Fruit fly (Drosophila melanogaster) whole organism, prepupa: ENCODE measurements around the gene CG3071.

Source experiments
- Blimp-1 ChIP-seq: fragments of 200-800 bp; sonication (Bioruptor generic); optimal IDR thresholded peaks from 3 replicates; lab custom pipeline; 2017; ENCODE audit warnings: missing biosample characterization, missing genetic modification characterization, mild to moderate bottlenecking, moderate library complexity, missing genetic modification reagents
- CG10669 ChIP-seq: fragments of 200-800 bp; sonication (Bioruptor generic); optimal IDR thresholded peaks from 3 replicates; lab custom pipeline; 2018; ENCODE audit warnings: missing biosample characterization, mild to moderate bottlenecking, missing genetic modification characterization, moderate library complexity
- CG11294 ChIP-seq: fragments of 200-800 bp; sonication (Bioruptor generic); IDR thresholded peaks from 2 replicates; pipeline ENCODE4 v1.3.6; 2022; ENCODE audit warnings: missing biosample characterization, missing genetic modification characterization
- CG11762 ChIP-seq: fragments of 200-800 bp; sonication (Bioruptor generic); optimal IDR thresholded peaks from 3 replicates; lab custom pipeline; 2016; ENCODE audit warnings: missing biosample characterization, missing genetic modification characterization; ENCODE audit not compliant: insufficient read depth
- CG11902 ChIP-seq: fragments of 200-800 bp; sonication (Bioruptor generic); optimal IDR thresholded peaks from 3 replicates; lab custom pipeline; 2016; ENCODE audit warnings: missing biosample characterization, missing genetic modification characterization
- CG1621 ChIP-seq: fragments of 200-800 bp; sonication (Bioruptor generic); optimal IDR thresholded peaks from 3 replicates; lab custom pipeline; 2018; ENCODE audit warnings: missing biosample characterization, mild to moderate bottlenecking, missing genetic modification characterization
- CG16779 ChIP-seq: fragments of 200-800 bp; sonication (Bioruptor generic); optimal IDR thresholded peaks from 3 replicates; lab custom pipeline; 2017; ENCODE audit warnings: missing biosample characterization, mild to moderate bottlenecking, missing genetic modification characterization
- CG34406 ChIP-seq: fragments of 200-800 bp; sonication (Bioruptor generic); optimal IDR thresholded peaks from 3 replicates; lab custom pipeline; 2016; ENCODE audit warnings: missing biosample characterization, missing genetic modification characterization
- CG3919 ChIP-seq: fragments of 200-800 bp; sonication (Bioruptor generic); optimal IDR thresholded peaks from 3 replicates; lab custom pipeline; 2016; ENCODE audit warnings: missing biosample characterization, missing genetic modification characterization
- CG4318 ChIP-seq: fragments of 200-800 bp; sonication (Bioruptor generic); optimal IDR thresholded peaks from 3 replicates; lab custom pipeline; 2017; ENCODE audit warnings: missing biosample characterization, mild to moderate bottlenecking, missing genetic modification characterization
- CG6163 ChIP-seq: fragments of 200-800 bp; sonication (Bioruptor generic); IDR thresholded peaks from 3 replicates; pipeline ENCODE4 v1.3.6; 2022; ENCODE audit warnings: missing biosample characterization, missing genetic modification characterization
- CG6276 ChIP-seq: fragments of 200-800 bp; sonication (Bioruptor generic); optimal IDR thresholded peaks from 2 replicates; lab custom pipeline; 2017; ENCODE audit warnings: missing biosample characterization, mild to moderate bottlenecking, missing genetic modification characterization
- CG6792 ChIP-seq: fragments of 200-800 bp; sonication (Bioruptor generic); optimal IDR thresholded peaks from 3 replicates; lab custom pipeline; 2016; ENCODE audit warnings: missing biosample characterization, missing genetic modification characterization
- CG6808 ChIP-seq: fragments of 200-800 bp; sonication (Bioruptor generic); optimal IDR thresholded peaks from 3 replicates; lab custom pipeline; 2017; ENCODE audit warnings: missing biosample characterization, missing genetic modification characterization, mild to moderate bottlenecking, moderate library complexity, missing genetic modification reagents
- CG7368 ChIP-seq: fragments of 200-800 bp; sonication (Bioruptor generic); optimal IDR thresholded peaks from 3 replicates; lab custom pipeline; 2016; ENCODE audit warnings: missing biosample characterization, missing genetic modification characterization
- CG8119 ChIP-seq: fragments of 200-800 bp; sonication (Bioruptor generic); IDR thresholded peaks from 3 replicates; pipeline ENCODE4 v1.3.6; 2022; ENCODE audit warnings: missing biosample characterization, missing genetic modification characterization
- CG8319 ChIP-seq: fragments of 200-800 bp; sonication (Bioruptor generic); optimal IDR thresholded peaks from 3 replicates; lab custom pipeline; 2016; ENCODE audit warnings: missing biosample characterization, missing genetic modification characterization
- CG9139 ChIP-seq: fragments of 200-800 bp; sonication (Bioruptor generic); optimal IDR thresholded peaks from 3 replicates; lab custom pipeline; 2017; ENCODE audit warnings: missing biosample characterization, mild to moderate bottlenecking, missing genetic modification characterization
- Eip75B ChIP-seq: fragments of 200-800 bp; sonication (Bioruptor generic); optimal IDR thresholded peaks from 3 replicates; lab custom pipeline; 2016; ENCODE audit warnings: missing biosample characterization, missing genetic modification characterization
- Eip78C ChIP-seq: fragments of 200-800 bp; sonication (Bioruptor generic); peaks from one replicate; lab custom pipeline; 2016; ENCODE audit warnings: missing biosample characterization, missing genetic modification characterization
- Eip93F ChIP-seq: fragments of 200-800 bp; sonication (Bioruptor generic); optimal IDR thresholded peaks from 2 replicates; lab custom pipeline; 2016; ENCODE audit warnings: missing biosample characterization, mild to moderate bottlenecking, missing genetic modification characterization
- Ets21C ChIP-seq: fragments of 200-800 bp; sonication (Bioruptor generic); optimal IDR thresholded peaks from 3 replicates; lab custom pipeline; 2016; ENCODE audit warnings: missing biosample characterization, missing genetic modification characterization
- Gug ChIP-seq: fragments of 200-800 bp; sonication (Bioruptor generic); IDR thresholded peaks from 2 replicates; pipeline ENCODE4 v1.3.6; 2022; ENCODE audit warnings: missing biosample characterization, missing genetic modification characterization
- Hr38 ChIP-seq: sonication (Bioruptor generic); optimal IDR thresholded peaks from 2 replicates; lab custom pipeline; 2016; ENCODE audit warnings: missing biosample characterization, missing genetic modification characterization
- Hr39 ChIP-seq: fragments of 200-800 bp; sonication (Bioruptor generic); optimal IDR thresholded peaks from 2 replicates; lab custom pipeline; 2016; ENCODE audit warnings: missing biosample characterization, missing genetic modification characterization
- Lpt ChIP-seq: fragments of 200-800 bp; sonication (Bioruptor generic); optimal IDR thresholded peaks from 3 replicates; lab custom pipeline; 2016; ENCODE audit warnings: missing biosample characterization, missing genetic modification characterization
- Smox ChIP-seq: fragments of 200-800 bp; sonication (Bioruptor generic); optimal IDR thresholded peaks from 3 replicates; lab custom pipeline; 2016; ENCODE audit warnings: missing biosample characterization, missing genetic modification characterization
- Sox15 ChIP-seq: fragments of 200-800 bp; sonication (Bioruptor generic); optimal IDR thresholded peaks from 3 replicates; lab custom pipeline; 2016; ENCODE audit warnings: missing biosample characterization, missing genetic modification characterization
- achi ChIP-seq: fragments of 200-800 bp; sonication (Bioruptor generic); optimal IDR thresholded peaks from 3 replicates; lab custom pipeline; 2016; ENCODE audit warnings: missing biosample characterization, missing genetic modification characterization
- acj6 ChIP-seq: fragments of 200-800 bp; sonication (Bioruptor generic); optimal IDR thresholded peaks from 3 replicates; lab custom pipeline; 2016; ENCODE audit warnings: missing biosample characterization, missing genetic modification characterization
- cyc ChIP-seq: fragments of 200-800 bp; sonication (Bioruptor generic); optimal IDR thresholded peaks from 3 replicates; lab custom pipeline; 2016; ENCODE audit warnings: missing biosample characterization, missing genetic modification characterization
- dac ChIP-seq: fragments of 200-800 bp; sonication (Bioruptor generic); optimal IDR thresholded peaks from 2 replicates; lab custom pipeline; 2017; ENCODE audit warnings: missing biosample characterization, mild to moderate bottlenecking, missing genetic modification characterization
- eg ChIP-seq: fragments of 200-800 bp; sonication (Bioruptor generic); IDR thresholded peaks from 3 replicates; pipeline ENCODE4 v1.3.6; 2022; ENCODE audit warnings: missing biosample characterization, missing genetic modification characterization
- esn ChIP-seq: fragments of 200-800 bp; sonication (Bioruptor generic); optimal IDR thresholded peaks from 2 replicates; lab custom pipeline; 2016; ENCODE audit warnings: missing biosample characterization, mild to moderate bottlenecking, missing genetic modification characterization, moderate library complexity
- fd59A ChIP-seq: fragments of 200-800 bp; sonication (Bioruptor generic); optimal IDR thresholded peaks from 2 replicates; lab custom pipeline; 2017; ENCODE audit warnings: missing biosample characterization, mild to moderate bottlenecking, missing genetic modification characterization, missing genetic modification reagents
- lz ChIP-seq: fragments of 200-800 bp; sonication (Bioruptor generic); optimal IDR thresholded peaks from 3 replicates; lab custom pipeline; 2016; ENCODE audit warnings: missing biosample characterization, missing genetic modification characterization
- net ChIP-seq: fragments of 200-800 bp; sonication (Bioruptor generic); optimal IDR thresholded peaks from 3 replicates; lab custom pipeline; 2016; ENCODE audit warnings: missing biosample characterization, missing genetic modification characterization
- salr ChIP-seq, 2 experiments: fragments of 200-800 bp; sonication (Bioruptor generic); optimal IDR thresholded peaks; 3 replicates each; lab custom pipeline; 2016 to 2018; ENCODE audit warnings: missing biosample characterization in 2 of 2, missing genetic modification characterization in 2 of 2, mild to moderate bottlenecking in 1 of 2
- spab ChIP-seq: fragments of 200-800 bp; sonication (Bioruptor generic); optimal IDR thresholded peaks from 2 replicates; lab custom pipeline; 2017; ENCODE audit warnings: missing biosample characterization, mild to moderate bottlenecking, missing genetic modification characterization, missing genetic modification reagents
- ss ChIP-seq, 2 experiments: fragments of 200-800 bp; sonication (Bioruptor generic); optimal IDR thresholded peaks; 2 replicates in 1 of 2; 3 replicates in 1 of 2; lab custom pipeline; 2017 to 2018; ENCODE audit warnings: mild to moderate bottlenecking in 2 of 2, missing biosample characterization in 2 of 2, missing genetic modification characterization in 2 of 2, moderate library complexity in 1 of 2
- svp ChIP-seq: fragments of 200-800 bp; sonication (Bioruptor generic); peaks from one replicate; lab custom pipeline; 2016; ENCODE audit warnings: missing biosample characterization, missing genetic modification characterization
- topi ChIP-seq: fragments of 200-800 bp; sonication (Bioruptor generic); optimal IDR thresholded peaks from 3 replicates; lab custom pipeline; 2016; ENCODE audit warnings: missing biosample characterization, missing genetic modification characterization
- vri ChIP-seq: fragments of 200-800 bp; sonication (Bioruptor generic); optimal IDR thresholded peaks from 3 replicates; lab custom pipeline; 2016; ENCODE audit warnings: missing biosample characterization, mild to moderate bottlenecking, missing genetic modification characterization

Gene CG3071

dm6 chrX:2262511-2262910 lies at the start of gene CG3071, which contains the start of gene temp (continued):
- no peak; the same call in 1 of the 2 replicates for TF ChIP-seq CG11294 (GFP tag; lab: Robert Waterston, UW)
- peak; percentile 54 for TF ChIP-seq CG6792 (GFP tag; lab: Kevin White, UChicago)
- TF ChIP-seq Eip93F: no peak
- peak; percentile 63 for TF ChIP-seq Ets21C (GFP tag; lab: Kevin White, UChicago)
- TF ChIP-seq cyc (GFP tag; lab: Kevin White, UChicago): peak; percentile 62
- TF ChIP-seq esn (GFP tag; lab: Kevin White, UChicago): peak; percentile 72
- TF ChIP-seq CG9139 (GFP tag; lab: Kevin White, UChicago): no peak

- no peak for TF ChIP-seq CG1621 (tag; lab: Kevin White, UChicago)
- TF ChIP-seq CG6808 (GFP tag; lab: Kevin White, UChicago): no peak
- TF ChIP-seq Hr38 (GFP tag; lab: Kevin White, UChicago): no peak
- TF ChIP-seq CG11902: no peak
- no peak for TF ChIP-seq Hr39 (GFP tag; lab: Kevin White, UChicago)
- no peak for TF ChIP-seq acj6 (GFP tag; lab: Kevin White, UChicago)
- no peak for TF ChIP-seq CG8119 (GFP tag; lab: Robert Waterston, UW)
- no peak for TF ChIP-seq CG10669 (GFP tag; lab: Kevin White, UChicago)
- TF ChIP-seq cyc (GFP tag; lab: Kevin White, UChicago): no peak
- TF ChIP-seq Lpt (GFP tag; lab: Kevin White, UChicago): no peak
- peak; percentile 31 for TF ChIP-seq Eip75B (GFP tag; lab: Kevin White, UChicago)
- TF ChIP-seq Eip78C (GFP tag; lab: Kevin White, UChicago): peak; percentile 55
- no peak for TF ChIP-seq eg (GFP tag; lab: Robert Waterston, UW)
- peak; percentile 80 for TF ChIP-seq svp
- no peak for TF ChIP-seq CG6163 (GFP tag; lab: Robert Waterston, UW)
Observed at dm6 chrX:2213759-2214406, 48.8 kb upstream of the CG3071 start, which contains the start of gene SmydA-8. Gene SmydA-8 (minus strand): TSS chrX:2213809.

dm6 chrX:2218455-2218854 lies 44.2 kb upstream of the CG3071 start:
- no peak for TF ChIP-seq CG4318 (GFP tag; lab: Kevin White, UChicago)
- no peak for TF ChIP-seq Smox (GFP tag; lab: Kevin White, UChicago)
- TF ChIP-seq Gug (GFP tag; lab: Robert Waterston, UW): no peak
- no peak for TF ChIP-seq lz
- no peak for TF ChIP-seq Blimp-1
- TF ChIP-seq topi (GFP tag; lab: Kevin White, UChicago): no peak
- TF ChIP-seq achi (GFP tag; lab: Kevin White, UChicago): no peak
- TF ChIP-seq Eip75B (GFP tag; lab: Kevin White, UChicago): no peak
- no peak for TF ChIP-seq salr (GFP tag; optimal IDR thresholded peaks at IDR 0.05; lab: Kevin White, UChicago)
- no peak for TF ChIP-seq cyc (GFP tag; lab: Kevin White, UChicago)
- no peak for TF ChIP-seq CG11762 (GFP tag; lab: Kevin White, UChicago)
- no peak for TF ChIP-seq acj6 (GFP tag; lab: Kevin White, UChicago)
- TF ChIP-seq Lpt (GFP tag; lab: Kevin White, UChicago): no peak
- TF ChIP-seq CG16779 (tag; lab: Kevin White, UChicago): no peak

dm6 chrX:2219246-2219645 lies 43.4 kb upstream of the CG3071 start:
- no peak for TF ChIP-seq Hr39 (GFP tag; lab: Kevin White, UChicago)
- TF ChIP-seq net (GFP tag; lab: Kevin White, UChicago): peak; percentile 23

dm6 chrX:2219899-2220298 lies 42.7 kb upstream of the CG3071 start:
- no peak for TF ChIP-seq vri
- TF ChIP-seq CG34406 (GFP tag; lab: Kevin White, UChicago): no peak
- no peak for TF ChIP-seq fd59A
- no peak for TF ChIP-seq CG1621 (tag; lab: Kevin White, UChicago)
- peak; percentile 38 for TF ChIP-seq CG3919 (GFP tag; lab: Kevin White, UChicago)
- no peak for TF ChIP-seq dac (GFP tag; lab: Kevin White, UChicago)
- TF ChIP-seq ss (GFP tag; optimal IDR thresholded peaks at IDR 0.05; lab: Kevin White, UChicago): no peak
- no peak for TF ChIP-seq CG7368
- peak; percentile 15 for TF ChIP-seq CG6276 (GFP tag; lab: Kevin White, UChicago)
- TF ChIP-seq Sox15 (GFP tag; lab: Kevin White, UChicago): no peak
- TF ChIP-seq Hr39 (GFP tag; lab: Kevin White, UChicago): no peak
- no peak for TF ChIP-seq lz
- peak; percentile 66 for TF ChIP-seq svp
- TF ChIP-seq Smox (GFP tag; lab: Kevin White, UChicago): no peak
- no peak for TF ChIP-seq CG8319 (GFP tag; lab: Kevin White, UChicago)
- peak; percentile 16 for TF ChIP-seq acj6 (GFP tag; lab: Kevin White, UChicago)
- TF ChIP-seq spab (GFP tag; lab: Kevin White, UChicago): no peak
